Fruit fly (Drosophila melanogaster): Measurements from ENCODE around the gene mtg.

DNA sequence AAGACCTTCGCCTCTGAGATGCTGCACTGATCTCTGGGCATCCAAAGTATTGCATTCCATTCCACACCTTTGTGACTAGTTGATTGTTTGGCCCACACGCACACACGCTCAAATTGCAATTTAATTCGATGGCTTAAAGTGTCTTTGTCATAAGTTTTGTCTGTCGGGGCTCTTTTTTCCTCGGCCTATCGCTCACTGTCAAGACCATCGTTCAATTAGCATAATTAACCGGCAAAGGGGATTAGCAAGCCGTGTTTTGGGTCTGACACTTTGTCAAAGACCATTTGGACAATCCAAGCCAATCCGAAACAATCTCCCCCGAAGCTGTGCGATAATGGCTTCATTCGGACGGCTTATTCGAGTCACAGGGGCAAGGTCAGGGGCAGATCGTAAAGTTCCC is 4.0 kb downstream of the mtg start:
- no peak for TF ChIP-seq CG32532 (GFP tag; IDR thresholded peaks at IDR 0.05)
- TF ChIP-seq CG10543 (GFP tag; optimal IDR thresholded peaks at IDR 0.05) = no peak
- no peak for TF ChIP-seq CG4282 (GFP tag; optimal IDR thresholded peaks at IDR 0.05)
- TF ChIP-seq usp (GFP tag; optimal IDR thresholded peaks at IDR 0.05) = no peak
- TF ChIP-seq fd3F (GFP tag; optimal IDR thresholded peaks at IDR 0.05) = no peak
- no peak for TF ChIP-seq bigmax (GFP tag; optimal IDR thresholded peaks at IDR 0.05)
- TF ChIP-seq Gug (GFP tag; IDR thresholded peaks at IDR 0.05) = no peak
- no peak for TF ChIP-seq CG1647 (GFP tag; optimal IDR thresholded peaks at IDR 0.05)
- no peak for TF ChIP-seq Side (GFP tag; optimal IDR thresholded peaks at IDR 0.05)
- no peak for TF ChIP-seq CG2889 (GFP tag; IDR thresholded peaks at IDR 0.05)
- no peak for TF ChIP-seq NK7.1 (GFP tag; optimal IDR thresholded peaks at IDR 0.05)
- TF ChIP-seq Scr (GFP tag; IDR thresholded peaks at IDR 0.05; ENCODE audit: partially characterized antibody) = no peak
- TF ChIP-seq salm (tag; optimal IDR thresholded peaks at IDR 0.05) = no peak

Data from whole organism, embryonic.